Fruit fly (Drosophila melanogaster): ENCODE results near the gene CG18418.

The CG18418 gene

dm6 chr3L:4690698-4691097 is 828 bp upstream of the CG18418 start (continued):
- TF ChIP-seq dimm (GFP tag; IDR thresholded peaks at IDR 0.05) (no peak), sima (GFP tag; optimal IDR thresholded peaks at IDR 0.05) (no peak), Chrac-16 (GFP tag; optimal IDR thresholded peaks at IDR 0.05) (peak; percentile 13), eyg (GFP tag; optimal IDR thresholded peaks at IDR 0.05) (no peak), CG5180 (GFP tag; optimal IDR thresholded peaks at IDR 0.05) (no peak), pan (optimal IDR thresholded peaks at IDR 0.05) (no peak), pan (GFP tag; optimal IDR thresholded peaks at IDR 0.05 in 1 of 2, IDR thresholded peaks at IDR 0.05 in 1 of 2) (peak in 1 of 2 experiments; percentile 61), CG3726 (GFP tag; IDR thresholded peaks at IDR 0.05) (no peak), Lhr (GFP tag; optimal IDR thresholded peaks at IDR 0.05) (no peak), CG10462 (GFP tag; optimal IDR thresholded peaks at IDR 0.05) (no peak), Dip3 (GFP tag; optimal IDR thresholded peaks at IDR 0.05) (no peak), nom (GFP tag; optimal IDR thresholded peaks at IDR 0.05) (no peak), fru (optimal IDR thresholded peaks at IDR 0.05) (no peak), CG12299 (tag; optimal IDR thresholded peaks at IDR 0.05) (no peak), Ets97D (GFP tag; optimal IDR thresholded peaks at IDR 0.05) (no peak), Drgx (GFP tag; IDR thresholded peaks at IDR 0.05) (peak; percentile 58), stc (GFP tag; IDR thresholded peaks at IDR 0.05) (no peak), CG32532 (GFP tag; IDR thresholded peaks at IDR 0.05) (peak; percentile 80), cas (GFP tag; IDR thresholded peaks at IDR 0.05) (no peak), gce (GFP tag; IDR thresholded peaks at IDR 0.05) (no peak), CG17328 (GFP tag; IDR thresholded peaks at IDR 0.05) (peak; percentile 39; the same call in 1 of the 2 replicates), sug (tag; optimal IDR thresholded peaks at IDR 0.05) (no peak), dati (GFP tag; IDR thresholded peaks at IDR 0.05) (peak; percentile 52; the same call in 1 of the 2 replicates), CG15073 (GFP tag; optimal IDR thresholded peaks at IDR 0.05) (no peak), CG10979 (tag; optimal IDR thresholded peaks at IDR 0.05) (no peak), Six4 (GFP tag; optimal IDR thresholded peaks at IDR 0.05) (no peak), CG12071 (GFP tag; optimal IDR thresholded peaks at IDR 0.05) (no peak), Side (GFP tag; optimal IDR thresholded peaks at IDR 0.05) (no peak), cwo (GFP tag; optimal IDR thresholded peaks at IDR 0.05) (no peak), H15 (GFP tag; IDR thresholded peaks at IDR 0.05) (no peak), Hmx (GFP tag; optimal IDR thresholded peaks at IDR 0.05) (no peak), CG11504 (tag; optimal IDR thresholded peaks at IDR 0.05) (peak; percentile 40), trem (tag; optimal IDR thresholded peaks at IDR 0.05) (no peak), CG10959 (GFP tag; IDR thresholded peaks at IDR 0.05) (no peak), HLHmδ (GFP tag; optimal IDR thresholded peaks at IDR 0.05) (no peak), da (GFP tag; optimal IDR thresholded peaks at IDR 0.05) (no peak), Lim3 (GFP tag; IDR thresholded peaks at IDR 0.05) (0 out of 2 replicates have a peak, but pooled peaks have one; percentile 21), al (GFP tag; IDR thresholded peaks at IDR 0.05) (no peak), toy (GFP tag; IDR thresholded peaks at IDR 0.05) (0 out of 2 replicates have a peak, but pooled peaks have one; percentile 14), danr (GFP tag; IDR thresholded peaks at IDR 0.05) (no peak), CG30403 (GFP tag; optimal IDR thresholded peaks at IDR 0.05) (peak; percentile 27), ase (GFP tag; IDR thresholded peaks at IDR 0.05) (0 out of 3 replicates have a peak, but pooled peaks have one; percentile 31), Tbp (GFP tag; optimal IDR thresholded peaks at IDR 0.05) (no peak), GATAe (GFP tag; conservative IDR thresholded peaks at IDR 0.05) (no peak), Antp (GFP tag; optimal IDR thresholded peaks at IDR 0.05) (no peak), CG12236 (GFP tag; optimal IDR thresholded peaks at IDR 0.05) (no peak), CG1529 (GFP tag; optimal IDR thresholded peaks at IDR 0.05) (no peak), CG6813 (GFP tag; optimal IDR thresholded peaks at IDR 0.05) (no peak), CG31365 (tag; optimal IDR thresholded peaks at IDR 0.05) (no peak), CTCF (GFP tag; optimal IDR thresholded peaks at IDR 0.05) (peak; percentile 93), schlank (tag; optimal IDR thresholded peaks at IDR 0.05) (no peak), jing (GFP tag; optimal IDR thresholded peaks at IDR 0.05) (no peak), CG10274 (GFP tag; optimal IDR thresholded peaks at IDR 0.05) (no peak), CG7839 (tag; optimal IDR thresholded peaks at IDR 0.05) (peak; percentile 44)
